Worm (Caenorhabditis elegans) whole organism, L4 larva: ENCODE data around the gene egl-21.

Experiments used
- fos-1 ChIP-seq: fragments of 150-350 bp; optimal IDR thresholded peaks from 2 replicates; lab custom pipeline; 2014; ENCODE audit warnings: missing biosample characterization, missing genetic modification characterization
- php-3 ChIP-seq: fragments of 200-800 bp; sonication (Bioruptor generic); IDR thresholded peaks from 2 replicates; pipeline ENCODE4 v1.3.6; 2022; ENCODE audit warnings: missing genetic modification reagents, missing genetic modification characterization, missing compliant biosample characterization

DNA sequence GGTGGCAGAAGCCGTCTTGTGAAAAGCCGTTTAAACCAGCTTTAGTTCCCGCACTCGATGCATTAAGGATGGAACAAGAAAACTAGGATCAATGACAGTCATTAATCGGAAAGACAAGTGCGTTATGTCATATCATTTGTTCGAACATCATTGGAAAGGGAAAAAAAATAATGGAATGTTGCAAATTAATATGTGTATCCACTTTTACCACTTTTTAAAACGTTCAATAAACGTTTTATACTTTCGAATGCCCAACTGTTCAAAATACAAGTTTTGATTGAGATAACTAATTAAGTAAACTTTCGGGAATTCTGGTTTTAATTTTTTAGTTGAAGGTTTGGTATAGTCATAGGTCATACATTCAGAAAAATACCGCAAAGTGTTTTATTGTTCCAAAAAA lies 33.5 kb upstream of the egl-21 start, which contains the start of gene C02F4.4:
- TF ChIP-seq php-3 (GFP tag; lab: Robert Waterston, UW): no peak
- no peak for TF ChIP-seq fos-1
